Worm (Caenorhabditis elegans) whole organism, young adult: ENCODE measurements around the gene F52H2.15.

Experiments used
- F52B5.7 ChIP-seq: sonication (generic microtip); optimal IDR thresholded peaks from 2 replicates; lab custom pipeline; 2016; ENCODE audit warnings: mild to moderate bottlenecking, missing genetic modification characterization, missing compliant biosample characterization
- mcd-1 ChIP-seq: fragments of 200-800 bp; sonication (Bioruptor generic); IDR thresholded peaks from 2 replicates; pipeline ENCODE4 v1.3.6; 2022; ENCODE audit warnings: missing genetic modification reagents, missing genetic modification characterization, missing compliant biosample characterization
- rcor-1 ChIP-seq: fragments of 200-800 bp; sonication (Bioruptor generic); IDR thresholded peaks from 2 replicates; pipeline ENCODE4 v1.3.6; 2022; ENCODE audit warnings: missing genetic modification reagents, missing genetic modification characterization, missing compliant biosample characterization
- snpc-4 ChIP-seq, 5 experiments: fragments of 150-350 bp in 1 of 5; sonication (generic microtip) in 4 of 5; optimal IDR thresholded peaks; 2 replicates each; lab custom pipeline; 2014 to 2018; ENCODE audit warnings: missing genetic modification characterization in 5 of 5, missing biosample characterization in 3 of 5, antibody characterized with exemption in 2 of 5, mild to moderate bottlenecking in 2 of 5, missing compliant biosample characterization in 2 of 5, missing genotype in 2 of 5, moderate library complexity in 2 of 5, missing genetic modification reagents in 1 of 5

DNA sequence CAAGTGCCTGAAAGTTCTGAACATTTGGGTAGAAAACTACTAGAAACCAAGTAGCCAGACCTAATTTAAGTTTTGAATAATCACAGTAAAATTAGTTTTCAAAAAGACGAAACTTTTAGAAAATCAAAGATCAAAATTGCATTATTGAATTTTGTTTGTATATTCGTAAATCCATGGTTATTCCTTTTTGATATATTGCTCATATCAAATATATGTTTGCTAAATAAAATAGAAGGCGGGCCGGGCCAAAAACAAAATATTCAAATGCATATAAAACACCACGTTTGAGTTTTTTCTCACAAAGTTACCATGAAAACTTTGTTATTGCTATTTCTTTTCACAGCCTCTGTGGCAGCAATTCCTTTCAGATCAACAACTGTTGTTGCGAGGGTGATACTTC lies 12.3 kb downstream of the F52H2.15 start, which contains the start of gene ttr-42:
- no peak for TF ChIP-seq rcor-1
- TF ChIP-seq mcd-1 (GFP tag; lab: Robert Waterston, UW): no peak
- no peak for TF ChIP-seq F52B5.7 (tag; lab: Kevin White, UChicago)
- TF ChIP-seq snpc-4 (GFP tag; optimal IDR thresholded peaks at IDR 0.05; lab: Kevin White, UChicago): no peak
- TF ChIP-seq snpc-4 (tag; optimal IDR thresholded peaks at IDR 0.05; lab: Kevin White, UChicago): no peak
